Worm (Caenorhabditis elegans): ENCODE data around the gene cdh-4.
A peak's percentile ranks its signal among the peaks of the same experiment; 100 is the strongest.

Gene cdh-4

DNA sequence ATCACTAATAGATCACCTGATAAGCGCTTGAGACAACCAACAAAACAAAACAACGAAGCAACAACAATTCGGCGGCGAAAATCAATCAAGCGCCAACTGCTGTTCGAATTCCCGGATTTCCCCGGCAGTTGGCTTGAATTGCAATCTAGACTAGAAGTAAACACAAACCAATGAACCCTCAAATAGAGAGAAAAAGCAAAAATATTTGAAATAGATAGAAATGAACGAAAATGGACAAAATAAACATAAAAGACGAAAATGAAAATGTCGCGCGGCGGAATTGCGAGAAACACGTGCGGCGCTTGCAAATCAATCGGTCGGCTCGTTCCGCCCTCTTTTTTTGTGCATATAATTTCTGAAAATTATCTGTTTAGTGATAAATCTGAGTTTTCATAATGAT lies 48.3 kb downstream of the cdh-4 start, which contains the start of gene idhg-1 (continued):
- TF ChIP-seq ces-1 (GFP tag; optimal IDR thresholded peaks at IDR 0.05), result no peak
- peak; percentile 71 for TF ChIP-seq nhr-90 (tag; optimal IDR thresholded peaks at IDR 0.05; ENCODE audit: poor library complexity)
- no peak for TF ChIP-seq unc-62 (GFP tag; optimal IDR thresholded peaks at IDR 0.05)
- TF ChIP-seq ceh-8 (GFP tag; optimal IDR thresholded peaks at IDR 0.05), result no peak
- peak; percentile 40 for TF ChIP-seq egl-13 (tag; optimal IDR thresholded peaks at IDR 0.05)
- TF ChIP-seq nhr-28 (tag; optimal IDR thresholded peaks at IDR 0.05), result no peak
- TF ChIP-seq C34B4.2 (tag; optimal IDR thresholded peaks at IDR 0.05), result no peak
- TF ChIP-seq sox-4 (tag; optimal IDR thresholded peaks at IDR 0.05), result peak; percentile 24
- peak; percentile 37 to 53 (median 51) for TF ChIP-seq ceh-82 (tag; optimal IDR thresholded peaks at IDR 0.05)
- TF ChIP-seq irx-1 (tag; optimal IDR thresholded peaks at IDR 0.05), result peak; percentile 34
- TF ChIP-seq nhr-76 (tag; optimal IDR thresholded peaks at IDR 0.05), result no peak
- peak; percentile 67 for TF ChIP-seq elt-2 (tag; optimal IDR thresholded peaks at IDR 0.05)
- TF ChIP-seq efl-3 (GFP tag; optimal IDR thresholded peaks at IDR 0.05), result no peak
- no peak for TF ChIP-seq egl-27 (tag; optimal IDR thresholded peaks at IDR 0.05)
- TF ChIP-seq lin-35 (GFP tag; optimal IDR thresholded peaks at IDR 0.05), result peak; percentile 19 to 63
- TF ChIP-seq hpl-2 (GFP tag; optimal IDR thresholded peaks at IDR 0.05), result no peak
- TF ChIP-seq hlh-17 (GFP tag; optimal IDR thresholded peaks at IDR 0.05; ENCODE audit: borderline replicate concordance), result no peak
- peak; percentile 64 for TF ChIP-seq C16A3.4 (tag; optimal IDR thresholded peaks at IDR 0.05)
- peak; percentile 76 for TF ChIP-seq nhr-47 (tag; optimal IDR thresholded peaks at IDR 0.05)
- TF ChIP-seq nhr-11 (tag; optimal IDR thresholded peaks at IDR 0.05), result peak; percentile 37
- TF ChIP-seq ztf-11 (tag; optimal IDR thresholded peaks at IDR 0.05), result peak in 1 of 2 experiments; percentile 55
- no peak for TF ChIP-seq grh-1 (GFP tag; IDR thresholded peaks at IDR 0.05)
- no peak for TF ChIP-seq mab-9 (GFP tag; IDR thresholded peaks at IDR 0.05)
- no peak for TF ChIP-seq nhr-237 (tag; optimal IDR thresholded peaks at IDR 0.05)
- peak; percentile 49 for TF ChIP-seq skn-1 (tag; optimal IDR thresholded peaks at IDR 0.05)
- peak in 1 of 6 experiments; percentile 23 for TF ChIP-seq elt-3 (tag; optimal IDR thresholded peaks at IDR 0.05)
- peak; percentile 37 for TF ChIP-seq fkh-8 (tag; optimal IDR thresholded peaks at IDR 0.05)
- TF ChIP-seq efl-1 (optimal IDR thresholded peaks at IDR 0.05), result peak; percentile 48 to 65
- peak; percentile 38 to 96 for TF ChIP-seq efl-1 (GFP tag; optimal IDR thresholded peaks at IDR 0.05 in 1 of 2)
- no peak for TF ChIP-seq fos-1 (tag; optimal IDR thresholded peaks at IDR 0.05)
- TF ChIP-seq hlh-4 (tag; optimal IDR thresholded peaks at IDR 0.05), result no peak
- TF ChIP-seq lir-3 (tag; optimal IDR thresholded peaks at IDR 0.05; ENCODE audit: poor library complexity), result peak; percentile 63
- no peak for TF ChIP-seq pqm-1 (tag; optimal IDR thresholded peaks at IDR 0.05)
- no peak for TF ChIP-seq jun-1 (tag; optimal IDR thresholded peaks at IDR 0.05)
- TF ChIP-seq unc-98 (GFP tag; IDR thresholded peaks at IDR 0.05), result no peak
- no peak for TF ChIP-seq pag-3 (tag; optimal IDR thresholded peaks at IDR 0.05; ENCODE audit: borderline replicate concordance, insufficient read depth)
- peak; percentile 71 for TF ChIP-seq lin-14 (GFP tag; optimal IDR thresholded peaks at IDR 0.05)
- TF ChIP-seq unc-30 (tag; optimal IDR thresholded peaks at IDR 0.05), result no peak
- TF ChIP-seq blmp-1 (tag; optimal IDR thresholded peaks at IDR 0.05), result peak; percentile 33
- TF ChIP-seq nhr-85 (tag), result peak; percentile 86
- TF ChIP-seq rnt-1 (tag; optimal IDR thresholded peaks at IDR 0.05), result peak; percentile 60
- no peak for TF ChIP-seq sptf-1 (tag; optimal IDR thresholded peaks at IDR 0.05)
- peak; percentile 85 for TF ChIP-seq snu-23 (GFP tag; optimal IDR thresholded peaks at IDR 0.05)
- TF ChIP-seq nhr-19 (GFP tag; conservative IDR thresholded peaks at IDR 0.05), result peak; percentile 88
- peak; percentile 9 for TF ChIP-seq nhr-77 (tag; optimal IDR thresholded peaks at IDR 0.05)
- TF ChIP-seq ceh-63 (GFP tag; optimal IDR thresholded peaks at IDR 0.05), result no peak
- TF ChIP-seq Y116A8C.19 (tag; optimal IDR thresholded peaks at IDR 0.05; ENCODE audit: borderline replicate concordance), result no peak
- TF ChIP-seq alr-1 (tag; optimal IDR thresholded peaks at IDR 0.05; ENCODE audit: borderline replicate concordance), result no peak
- TF ChIP-seq ceh-90 (tag; optimal IDR thresholded peaks at IDR 0.05), result no peak
- TF ChIP-seq mef-2 (tag; optimal IDR thresholded peaks at IDR 0.05), result no peak
- no peak for TF ChIP-seq C04F5.9 (tag; optimal IDR thresholded peaks at IDR 0.05)
- peak; percentile 59 for TF ChIP-seq mep-1 (tag; optimal IDR thresholded peaks at IDR 0.05)
- TF ChIP-seq ama-1 (optimal IDR thresholded peaks at IDR 0.05), result no peak
